Fruit fly (Drosophila melanogaster): ENCODE data around the gene NANS.

dm6 chr3R:12381130-12381700 lies 45.2 kb upstream of the NANS start:
- peak; percentile 73 for TF ChIP-seq CG8301 (tag; optimal IDR thresholded peaks at IDR 0.05)
- TF ChIP-seq CG12605 (GFP tag; IDR thresholded peaks at IDR 0.05) = no peak; the same call in 1 of the 2 replicates
- no peak for TF ChIP-seq D1 (tag; optimal IDR thresholded peaks at IDR 0.05)
- no peak for TF ChIP-seq CG13204 (GFP tag; optimal IDR thresholded peaks at IDR 0.05)
- peak; percentile 67 for TF ChIP-seq CG4496 (GFP tag; IDR thresholded peaks at IDR 0.05)
- TF ChIP-seq Pif1B (GFP tag; optimal IDR thresholded peaks at IDR 0.05) = no peak
- no peak for TF ChIP-seq CG34367 (tag; optimal IDR thresholded peaks at IDR 0.05)
- no peak for TF ChIP-seq CG17806 (tag; optimal IDR thresholded peaks at IDR 0.05)
